Worm (Caenorhabditis elegans): ENCODE results near the gene M199.9.

Gene M199.9

DNA sequence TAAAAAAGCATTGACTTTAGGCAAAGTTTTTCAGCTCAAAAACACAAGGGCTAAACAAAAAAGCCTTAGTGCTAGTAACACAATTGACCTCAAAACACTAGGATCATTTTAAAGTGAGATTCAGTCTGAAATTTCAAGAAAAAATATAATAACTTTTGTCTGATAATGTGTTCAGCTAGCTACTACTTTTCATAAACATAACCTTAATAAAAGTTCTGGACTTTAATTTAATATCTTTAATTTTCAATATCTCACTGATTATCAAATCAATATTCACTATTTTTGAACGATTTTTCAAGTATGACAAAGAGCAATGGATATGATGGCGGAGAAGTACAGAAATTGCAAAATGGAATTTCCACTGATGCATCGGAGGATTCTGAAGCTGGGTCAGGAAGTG, 13.3 kb downstream of the M199.9 start, which contains the start of gene M199.135:
Gene M199.135 (plus strand): TSS at position 301 of the 400 bp plus-strand sequence.
- TF ChIP-seq nhr-48 (tag; optimal IDR thresholded peaks at IDR 0.05) (no peak), mdl-1 (tag; optimal IDR thresholded peaks at IDR 0.05) (no peak), mes-2 (tag; optimal IDR thresholded peaks at IDR 0.05; ENCODE audit: poor library complexity, severe bottlenecking) (no peak), nhr-11 (tag; optimal IDR thresholded peaks at IDR 0.05) (no peak), Y75B8A.6 (GFP tag; IDR thresholded peaks at IDR 0.05) (no peak), madf-5 (GFP tag; IDR thresholded peaks at IDR 0.05) (no peak), sdz-12 (GFP tag; optimal IDR thresholded peaks at IDR 0.05) (no peak), mep-1 (tag; optimal IDR thresholded peaks at IDR 0.05) (no peak), tag-97 (GFP tag; IDR thresholded peaks at IDR 0.05) (no peak)

DNA sequence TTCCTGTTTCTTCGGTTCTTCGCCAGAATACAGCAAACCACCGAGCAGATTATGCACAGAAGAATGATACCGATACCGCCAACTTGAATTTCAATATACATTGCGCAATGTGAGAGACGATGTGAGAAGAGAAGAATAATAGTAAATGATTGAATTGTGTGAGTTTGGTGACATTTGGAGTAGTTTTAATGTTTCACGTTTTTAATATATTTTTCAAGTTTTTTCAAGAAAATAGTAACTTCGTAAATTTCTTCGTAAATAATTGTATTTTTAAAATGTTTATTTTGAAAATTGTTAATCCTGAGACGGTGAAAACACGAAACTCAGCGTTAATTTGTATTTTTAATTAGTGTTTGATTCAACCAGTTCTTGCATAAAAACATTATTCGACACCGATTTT, 14.5 kb downstream of the M199.9 start, which contains the start of gene M199.134:
Gene M199.134 (minus strand): TSS at position 101 of the 400 bp plus-strand sequence.
- TF ChIP-seq egl-43 (GFP tag; IDR thresholded peaks at IDR 0.05), result no peak
- TF ChIP-seq unc-62 (GFP tag; optimal IDR thresholded peaks at IDR 0.05 in 1 of 2), result peak in 1 of 2 experiments; percentile 37
- TF ChIP-seq unc-62 (tag; optimal IDR thresholded peaks at IDR 0.05), result no peak
- TF ChIP-seq ZK546.5 (tag; optimal IDR thresholded peaks at IDR 0.05), result no peak
- TF ChIP-seq saeg-2 (GFP tag; IDR thresholded peaks at IDR 0.05), result no peak
- no peak for TF ChIP-seq set-16 (GFP tag; IDR thresholded peaks at IDR 0.05)

DNA sequence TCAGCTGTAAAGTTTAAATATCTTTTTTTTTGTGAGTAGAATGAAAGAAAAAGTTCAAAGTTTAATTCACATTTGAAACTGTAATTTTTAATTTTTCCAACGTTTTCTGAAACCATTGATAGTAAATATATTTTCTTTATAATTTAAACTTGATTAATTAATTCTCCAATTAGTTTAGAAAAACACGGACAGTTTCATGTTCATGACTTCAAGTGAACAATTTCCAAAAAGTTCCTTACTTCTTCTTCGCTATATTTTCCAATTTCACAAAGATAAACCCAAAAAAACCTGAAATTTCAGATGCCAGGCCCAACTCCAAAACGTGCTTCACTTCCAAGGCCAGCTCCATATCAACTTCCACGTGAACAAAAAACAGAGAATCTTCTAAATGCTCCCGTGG, 19.2 kb downstream of the M199.9 start, which contains the start of gene M199.2:
Gene M199.2 (plus strand): TSS at position 301 of the 400 bp plus-strand sequence.
- no peak for TF ChIP-seq fkh-10 (GFP tag; optimal IDR thresholded peaks at IDR 0.05)
- TF ChIP-seq aha-1 (tag), result peak; percentile 56
- TF ChIP-seq unc-62 (GFP tag; optimal IDR thresholded peaks at IDR 0.05 in 1 of 2), result peak in 1 of 2 experiments; percentile 73
- TF ChIP-seq unc-62 (tag; optimal IDR thresholded peaks at IDR 0.05), result no peak

DNA sequence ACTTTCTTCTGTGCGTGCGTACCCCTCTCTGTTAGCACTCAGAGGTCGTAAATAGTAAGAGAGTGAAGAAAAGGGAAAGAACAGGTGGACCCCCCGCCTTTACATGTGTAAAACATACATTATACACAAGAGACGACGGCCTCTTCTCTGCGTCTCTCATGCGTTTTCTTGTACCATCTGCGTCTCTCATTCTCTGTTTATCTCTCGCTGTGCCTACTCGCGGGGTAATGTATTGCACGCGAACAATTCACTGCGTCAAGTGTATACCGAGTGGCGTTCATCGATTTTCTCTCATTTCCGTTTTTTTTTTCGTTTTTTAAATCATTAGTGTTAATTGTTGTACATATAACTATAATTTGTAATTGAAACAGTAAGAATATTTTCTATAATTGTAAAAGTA, 20.4 kb downstream of the M199.9 start:
- TF ChIP-seq set-16 (GFP tag; IDR thresholded peaks at IDR 0.05), result no peak
- TF ChIP-seq lin-13 (GFP tag; optimal IDR thresholded peaks at IDR 0.05), result peak; percentile 71
- peak; percentile 79 for TF ChIP-seq snpc-1.2 (GFP tag; IDR thresholded peaks at IDR 0.05)

DNA sequence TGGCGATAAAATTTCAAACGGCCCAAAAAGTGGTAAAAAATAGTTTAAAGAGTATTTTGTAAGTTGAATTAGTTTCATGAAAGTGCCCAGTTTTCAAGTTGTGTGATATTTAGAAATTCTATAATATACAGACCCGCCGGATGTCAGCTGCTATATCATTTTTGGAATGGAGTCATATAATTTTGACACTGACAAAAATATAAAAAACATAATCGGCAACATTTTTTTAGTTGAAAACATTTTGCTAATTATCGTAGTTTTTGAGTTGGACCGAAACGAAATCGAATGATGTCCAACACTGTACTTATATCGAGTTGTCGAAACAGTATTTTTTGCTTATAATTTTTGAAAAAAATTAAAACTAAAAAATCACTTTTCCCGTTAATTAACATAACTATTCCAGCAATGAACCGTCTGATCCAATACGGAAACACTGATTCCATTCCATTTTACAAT, 24.4 kb downstream of the M199.9 start, which contains the start of gene srt-44:
Gene srt-44 (plus strand): TSS at position 406 of the 456 bp plus-strand sequence.
- TF ChIP-seq zip-11 (GFP tag; IDR thresholded peaks at IDR 0.05) (no peak), cey-2 (tag; optimal IDR thresholded peaks at IDR 0.05; ENCODE audit: borderline replicate concordance, insufficient read depth) (no peak), snpc-1.2 (GFP tag; IDR thresholded peaks at IDR 0.05) (no peak), ztf-7 (tag; optimal IDR thresholded peaks at IDR 0.05) (no peak), hif-1 (tag; optimal IDR thresholded peaks at IDR 0.05) (no peak), ceh-28 (tag; optimal IDR thresholded peaks at IDR 0.05) (no peak)

DNA sequence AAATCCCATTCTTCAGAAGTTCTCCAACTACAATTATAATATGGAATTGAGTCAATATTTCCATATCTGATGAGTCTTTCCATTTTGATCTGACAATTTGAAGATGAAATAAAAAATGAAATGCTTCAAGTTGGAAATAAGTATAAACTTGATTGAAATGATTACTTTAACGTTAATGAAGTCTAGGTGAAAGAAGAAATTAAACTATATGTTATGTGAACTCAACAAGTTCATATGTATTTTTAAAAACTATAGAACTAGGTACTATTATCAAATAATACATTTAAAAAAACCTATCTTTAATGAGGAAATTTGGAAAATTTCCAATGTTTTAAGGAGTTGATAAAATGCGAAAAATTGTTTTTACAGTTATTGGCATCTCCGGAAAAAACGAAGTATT, 29.3 kb downstream of the M199.9 start, which contains the start of gene srt-49:
Gene srt-49 (minus strand): TSS at position 101 of the 400 bp plus-strand sequence.
- TF ChIP-seq nhr-6 (tag; optimal IDR thresholded peaks at IDR 0.05) (no peak), F49E8.2 (tag; optimal IDR thresholded peaks at IDR 0.05; ENCODE audit: borderline replicate concordance) (no peak), Y75B8A.6 (GFP tag; IDR thresholded peaks at IDR 0.05) (no peak), nhr-10 (tag; optimal IDR thresholded peaks at IDR 0.05) (no peak), fos-1 (tag; optimal IDR thresholded peaks at IDR 0.05) (no peak), unc-130 (GFP tag; optimal IDR thresholded peaks at IDR 0.05) (no peak), Y105C5A.15 (GFP tag; IDR thresholded peaks at IDR 0.05) (no peak)
